Worm (Caenorhabditis elegans) whole organism, L4 larva: Measurements from ENCODE around the gene F32E10.9.
"Not testable (repeated sequence)": the region's sequence is repeated elsewhere in the genome, so short reads cannot be mapped to it uniquely, and the experiment has no call there.

Experiments used
- T26A8.4 ChIP-seq: fragments of 200-800 bp; sonication (Bioruptor generic); IDR thresholded peaks from 2 replicates; pipeline ENCODE4 v1.3.6; 2022; ENCODE audit warnings: missing genetic modification characterization, missing compliant biosample characterization
- Y5F2A.4 ChIP-seq: fragments of 200-800 bp; sonication (Bioruptor generic); optimal IDR thresholded peaks from 2 replicates; lab custom pipeline; 2018; ENCODE audit warnings: mild to moderate bottlenecking, missing genetic modification characterization, missing compliant biosample characterization
- ZK337.2 ChIP-seq: fragments of 200-800 bp; sonication (Bioruptor generic); IDR thresholded peaks from 2 replicates; pipeline ENCODE4 v1.3.6; 2022; ENCODE audit warnings: missing genetic modification reagents, missing genetic modification characterization, missing compliant biosample characterization
- ceh-32 ChIP-seq: sonication (generic microtip); optimal IDR thresholded peaks from 2 replicates; lab custom pipeline; 2016; ENCODE audit warnings: mild to moderate bottlenecking, missing genetic modification characterization, missing compliant biosample characterization; ENCODE audit not compliant: poor library complexity
- ces-1 ChIP-seq: fragments of 150-350 bp; sonication (generic microtip); optimal IDR thresholded peaks from 4 replicates; lab custom pipeline; 2014; ENCODE audit warnings: missing biosample characterization, missing genetic modification reagents, missing genetic modification characterization
- egl-27 ChIP-seq: sonication (generic microtip); optimal IDR thresholded peaks from 3 replicates; lab custom pipeline; 2017; ENCODE audit warnings: missing biosample characterization, missing genetic modification reagents, missing genetic modification characterization
- fkh-10 ChIP-seq: fragments of 150-350 bp; optimal IDR thresholded peaks from 2 replicates; lab custom pipeline; 2014; ENCODE audit warnings: missing biosample characterization, missing genetic modification reagents, missing genetic modification characterization
- hlh-11 ChIP-seq: fragments of 200-800 bp; sonication (Bioruptor generic); optimal IDR thresholded peaks from 2 replicates; lab custom pipeline; 2018; ENCODE audit warnings: mild to moderate bottlenecking, missing genetic modification characterization, missing compliant biosample characterization
- hlh-30 ChIP-seq: sonication (generic microtip); optimal IDR thresholded peaks from 2 replicates; lab custom pipeline; 2017; ENCODE audit warnings: antibody characterized with exemption, mild to moderate bottlenecking, missing genetic modification characterization, missing compliant biosample characterization; ENCODE audit not compliant: insufficient read depth
- hmg-1.1 ChIP-seq: fragments of 200-800 bp; sonication (Bioruptor generic); IDR thresholded peaks from 2 replicates; pipeline ENCODE4 v1.3.6; 2022; ENCODE audit warnings: missing genetic modification reagents, missing genetic modification characterization, missing compliant biosample characterization
- jun-1 ChIP-seq: fragments of 150-350 bp; optimal IDR thresholded peaks from 2 replicates; lab custom pipeline; 2014; ENCODE audit warnings: missing biosample characterization, missing genetic modification reagents, missing genetic modification characterization
- lin-15B ChIP-seq: fragments of 150-350 bp; sonication (generic microtip); optimal IDR thresholded peaks from 3 replicates; lab custom pipeline; 2014; ENCODE audit warnings: missing biosample characterization, missing genetic modification characterization
- lin-29 ChIP-seq: fragments of 200-800 bp; sonication (Bioruptor generic); IDR thresholded peaks from 2 replicates; pipeline ENCODE4 v1.3.6; 2022; ENCODE audit warnings: missing genetic modification reagents, missing genetic modification characterization, missing compliant biosample characterization
- lin-38 ChIP-seq: fragments of 200-800 bp; sonication (Bioruptor generic); IDR thresholded peaks from 2 replicates; pipeline ENCODE4 v1.3.6; 2022; ENCODE audit warnings: missing genetic modification reagents, missing genetic modification characterization, missing compliant biosample characterization
- nhr-111 ChIP-seq: fragments of 200-800 bp; sonication (Bioruptor generic); optimal IDR thresholded peaks from 2 replicates; lab custom pipeline; 2018; ENCODE audit warnings: mild to moderate bottlenecking, missing genetic modification characterization, missing compliant biosample characterization
- nhr-25 ChIP-seq: sonication (generic microtip); optimal IDR thresholded peaks from 2 replicates; lab custom pipeline; 2017; ENCODE audit warnings: missing genetic modification characterization, mild to moderate bottlenecking, missing compliant biosample characterization, antibody characterized with exemption, moderate library complexity, borderline replicate concordance; ENCODE audit not compliant: insufficient read depth
- php-3 ChIP-seq: fragments of 200-800 bp; sonication (Bioruptor generic); IDR thresholded peaks from 2 replicates; pipeline ENCODE4 v1.3.6; 2022; ENCODE audit warnings: missing genetic modification reagents, missing genetic modification characterization, missing compliant biosample characterization
- pqm-1 ChIP-seq: sonication (generic microtip); optimal IDR thresholded peaks from 2 replicates; lab custom pipeline; 2017; ENCODE audit warnings: missing biosample characterization, missing genetic modification characterization
- rbr-2 ChIP-seq: sonication (generic microtip); optimal IDR thresholded peaks from 2 replicates; lab custom pipeline; 2016; ENCODE audit warnings: missing genotype, missing genetic modification characterization, missing compliant biosample characterization
- sdz-12 ChIP-seq: fragments of 200-800 bp; sonication (Bioruptor generic); optimal IDR thresholded peaks from 2 replicates; lab custom pipeline; 2018; ENCODE audit warnings: mild to moderate bottlenecking, missing genetic modification characterization, missing compliant biosample characterization
- unc-130 ChIP-seq: sonication (generic microtip); optimal IDR thresholded peaks from 2 replicates; lab custom pipeline; 2016; ENCODE audit warnings: missing genetic modification reagents, missing genetic modification characterization, missing compliant biosample characterization
- unc-62 ChIP-seq, 3 experiments: fragments of 150-350 bp in 1 of 3; sonication (generic microtip); optimal IDR thresholded peaks in 2 of 3; peaks in 1 of 3; 1 replicate in 1 of 3; 2 replicates in 2 of 3; lab custom pipeline; 2014 to 2017; ENCODE audit warnings: missing biosample characterization in 3 of 3, missing genetic modification characterization in 3 of 3, missing genetic modification reagents in 3 of 3, missing genotype in 1 of 3
- zip-11 ChIP-seq: fragments of 200-800 bp; sonication (Bioruptor generic); IDR thresholded peaks from 2 replicates; pipeline ENCODE4 v1.3.6; 2022; ENCODE audit warnings: missing genetic modification characterization, missing compliant biosample characterization
- ztf-11 ChIP-seq: fragments of 150-350 bp; optimal IDR thresholded peaks from 2 replicates; lab custom pipeline; 2014; ENCODE audit warnings: missing biosample characterization, missing genetic modification characterization

Gene F32E10.9

ce11 chrIV:7563850-7564249, at the start of gene F32E10.9:
F32E10.9 (minus strand) TSS chrIV:7563950.
- not testable (repeated sequence) for TF ChIP-seq ZK337.2; php-3 (GFP tag; lab: Robert Waterston, UW); ztf-11 (tag; lab: Kevin White, UChicago)

DNA sequence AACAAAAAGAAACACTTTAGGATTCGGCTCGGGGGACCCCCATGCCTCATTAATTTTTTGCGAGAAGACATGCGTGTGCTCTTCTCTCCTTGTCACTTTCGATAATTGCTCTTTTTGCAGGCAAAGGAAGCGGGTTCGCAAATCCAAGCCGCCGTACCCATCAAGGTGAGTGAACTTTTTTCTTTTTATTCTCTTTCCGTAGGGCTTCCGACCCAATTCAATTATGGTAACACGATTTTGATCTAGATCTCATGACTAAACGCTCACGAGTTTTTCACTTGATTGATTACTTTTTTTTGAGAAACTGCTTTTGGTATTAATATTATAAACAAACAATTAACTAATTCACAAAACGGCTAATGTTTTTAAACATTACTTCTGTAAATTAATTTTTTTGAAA, 48.8 kb upstream of the F32E10.9 start:
- peak; percentile 48 for TF ChIP-seq ces-1
- TF ChIP-seq fkh-10 (GFP tag; lab: Kevin White, UChicago): peak; percentile 27
- peak; percentile 15 for TF ChIP-seq hlh-30 (tag; lab: Kevin White, UChicago)
- TF ChIP-seq lin-15B (tag; lab: Kevin White, UChicago): no peak
- TF ChIP-seq, all 104 proteins: peak for 3

- TF ChIP-seq hmg-1.1 (peak; percentile 40; the same call in 1 of the 2 replicates), unc-62 (GFP tag; optimal IDR thresholded peaks at IDR 0.05 in 1 of 2; lab: Kevin White, UChicago) (peak in 1 of 2 experiments; percentile 75), unc-62 (tag; optimal IDR thresholded peaks at IDR 0.05; lab: Kevin White, UChicago) (no peak), jun-1 (tag; lab: Kevin White, UChicago) (no peak)
Observed at ce11 chrIV:7611396-7611795, 47.6 kb upstream of the F32E10.9 start.

DNA sequence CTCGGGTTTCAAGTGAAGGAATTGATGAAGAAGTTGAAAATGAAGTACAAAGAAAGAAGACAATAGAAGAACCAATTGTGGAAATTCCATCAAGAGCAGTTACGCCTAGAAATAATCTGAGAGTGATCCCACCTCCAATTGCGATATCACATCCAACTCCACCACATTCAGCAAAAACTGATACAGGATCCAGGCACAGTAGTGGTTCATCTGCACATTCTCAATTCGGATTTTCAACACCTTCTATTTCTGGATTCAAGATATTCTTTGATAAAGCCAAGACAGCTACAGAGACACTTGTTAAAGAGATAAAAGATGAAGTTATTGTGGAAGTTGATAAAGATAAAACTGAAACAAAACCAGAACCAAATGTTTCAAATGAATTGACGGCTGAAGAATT, 44.4 kb upstream of the F32E10.9 start:
- TF ChIP-seq zip-11 (GFP tag; lab: Robert Waterston, UW): no peak
- TF ChIP-seq unc-62 (GFP tag; optimal IDR thresholded peaks at IDR 0.05 in 1 of 2; lab: Kevin White, UChicago): peak in 1 of 2 experiments; percentile 90
- no peak for TF ChIP-seq unc-62 (tag; optimal IDR thresholded peaks at IDR 0.05; lab: Kevin White, UChicago)
- TF ChIP-seq rbr-2 (tag; lab: Kevin White, UChicago): no peak
- no peak for TF ChIP-seq lin-38

DNA sequence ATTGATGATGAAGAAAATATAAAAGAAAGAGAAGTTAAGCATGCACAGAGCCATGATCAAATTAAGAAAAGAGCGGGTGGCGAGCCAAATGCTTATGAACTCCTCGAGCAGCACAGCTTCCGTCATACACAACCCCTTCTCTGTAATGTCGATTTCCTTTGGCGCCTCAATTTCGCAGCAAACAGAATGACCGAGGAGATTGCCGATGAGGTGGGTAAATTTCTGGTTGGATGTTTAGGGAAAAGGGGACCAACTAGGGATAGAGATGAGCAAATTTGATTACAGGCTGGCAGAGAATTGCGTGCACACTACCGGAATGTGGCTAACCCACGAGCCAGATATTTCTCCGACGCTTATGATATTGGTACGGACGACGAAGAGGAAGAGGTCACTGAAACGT, 41.7 kb upstream of the F32E10.9 start:
- no peak for TF ChIP-seq unc-130
- TF ChIP-seq unc-62 (GFP tag; optimal IDR thresholded peaks at IDR 0.05 in 1 of 2; lab: Kevin White, UChicago): peak in 1 of 2 experiments; percentile 89
- TF ChIP-seq unc-62 (tag; optimal IDR thresholded peaks at IDR 0.05; lab: Kevin White, UChicago): no peak
- TF ChIP-seq nhr-111 (GFP tag; lab: Kevin White, UChicago): no peak
- TF ChIP-seq ceh-32 (tag; lab: Kevin White, UChicago): no peak
- no peak for TF ChIP-seq egl-27 (tag; lab: Kevin White, UChicago)
- no peak for TF ChIP-seq hmg-1.1
- TF ChIP-seq php-3 (GFP tag; lab: Robert Waterston, UW): no peak

DNA sequence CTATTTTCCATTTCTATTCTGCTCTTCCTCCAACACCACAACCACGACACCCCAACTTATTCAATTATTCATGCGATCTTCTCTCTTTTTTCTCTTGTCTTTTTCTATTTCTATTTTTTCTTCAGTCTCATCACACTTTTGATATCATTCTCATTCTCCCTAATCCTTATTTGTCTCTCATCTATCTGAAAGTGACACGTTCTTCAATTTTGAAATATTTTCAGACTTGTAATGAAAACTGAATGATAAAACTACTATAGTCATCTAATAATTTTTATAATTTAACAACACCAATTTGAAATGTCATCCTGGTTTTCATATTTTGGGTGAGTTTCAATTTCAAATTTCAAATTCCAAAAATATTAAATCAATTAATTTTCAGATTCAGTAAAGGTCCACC, 24.9 kb upstream of the F32E10.9 start, which contains the start of gene cla-1:
cla-1 (plus strand) TSS at position 301 of the 400 bp plus-strand sequence.
- no peak for TF ChIP-seq nhr-25 (tag; lab: Kevin White, UChicago)
- no peak for TF ChIP-seq pqm-1 (tag; lab: Kevin White, UChicago)
- TF ChIP-seq zip-11 (GFP tag; lab: Robert Waterston, UW): no peak
- peak in 1 of 2 experiments; percentile 61 for TF ChIP-seq unc-62 (GFP tag; optimal IDR thresholded peaks at IDR 0.05 in 1 of 2; lab: Kevin White, UChicago)
- TF ChIP-seq unc-62 (tag; optimal IDR thresholded peaks at IDR 0.05; lab: Kevin White, UChicago): no peak
- no peak for TF ChIP-seq hlh-11
- TF ChIP-seq hmg-1.1: no peak
- no peak for TF ChIP-seq T26A8.4 (GFP tag; lab: Robert Waterston, UW)
- TF ChIP-seq lin-29 (GFP tag; lab: Robert Waterston, UW): no peak
- no peak for TF ChIP-seq Y5F2A.4

- no peak for TF ChIP-seq sdz-12 (GFP tag; lab: Kevin White, UChicago)
- peak; percentile 50 for TF ChIP-seq fkh-10 (GFP tag; lab: Kevin White, UChicago)
- peak; percentile 61 for TF ChIP-seq ces-1
Observed at ce11 chrIV:7586972-7587371, 23.2 kb upstream of the F32E10.9 start.
